Worm (Caenorhabditis elegans) whole organism, young adult: ENCODE data around the gene F59G1.8.

Experiments
- D2030.7 ChIP-seq: fragments of 200-800 bp; sonication (Bioruptor generic); IDR thresholded peaks from 2 replicates; pipeline ENCODE4 v1.3.6; 2022; ENCODE audit warnings: missing genetic modification reagents, missing genetic modification characterization, missing compliant biosample characterization
- F57A8.1 ChIP-seq: fragments of 200-800 bp; sonication (Bioruptor generic); optimal IDR thresholded peaks from 2 replicates; lab custom pipeline; 2018; ENCODE audit warnings: mild to moderate bottlenecking, missing genetic modification characterization, moderate library complexity, missing compliant biosample characterization
- K11D2.4 ChIP-seq: fragments of 200-800 bp; sonication (Bioruptor generic); IDR thresholded peaks from 2 replicates; pipeline ENCODE4 v1.3.6; 2022; ENCODE audit warnings: missing genetic modification reagents, missing genetic modification characterization, missing compliant biosample characterization
- T07F8.4 ChIP-seq: sonication (generic microtip); optimal IDR thresholded peaks from 2 replicates; lab custom pipeline; 2016; ENCODE audit warnings: mild to moderate bottlenecking, missing genetic modification characterization, moderate library complexity, missing compliant biosample characterization
- attf-6 ChIP-seq: fragments of 200-800 bp; sonication (Bioruptor generic); IDR thresholded peaks from 2 replicates; pipeline ENCODE4 v1.3.6; 2022; ENCODE audit warnings: missing genetic modification reagents, missing genetic modification characterization, missing compliant biosample characterization
- dox-1 ChIP-seq: fragments of 200-800 bp; sonication (Bioruptor generic); IDR thresholded peaks from 2 replicates; pipeline ENCODE4 v1.3.6; 2022; ENCODE audit warnings: missing genetic modification reagents, missing genetic modification characterization, missing compliant biosample characterization
- nhr-179 ChIP-seq: sonication (generic microtip); optimal IDR thresholded peaks from 2 replicates; lab custom pipeline; 2016; ENCODE audit warnings: mild to moderate bottlenecking, missing genetic modification characterization, missing compliant biosample characterization
- pha-4 ChIP-seq: fragments of 150-350 bp; sonication (generic microtip); optimal IDR thresholded peaks from 2 replicates; lab custom pipeline; 2014; ENCODE audit warnings: missing biosample characterization, missing genetic modification reagents, missing genetic modification characterization
- ztf-28 ChIP-seq: fragments of 200-800 bp; sonication (Bioruptor generic); IDR thresholded peaks from 2 replicates; pipeline ENCODE4 v1.3.6; 2022; ENCODE audit warnings: missing genetic modification reagents, missing genetic modification characterization, missing compliant biosample characterization

DNA sequence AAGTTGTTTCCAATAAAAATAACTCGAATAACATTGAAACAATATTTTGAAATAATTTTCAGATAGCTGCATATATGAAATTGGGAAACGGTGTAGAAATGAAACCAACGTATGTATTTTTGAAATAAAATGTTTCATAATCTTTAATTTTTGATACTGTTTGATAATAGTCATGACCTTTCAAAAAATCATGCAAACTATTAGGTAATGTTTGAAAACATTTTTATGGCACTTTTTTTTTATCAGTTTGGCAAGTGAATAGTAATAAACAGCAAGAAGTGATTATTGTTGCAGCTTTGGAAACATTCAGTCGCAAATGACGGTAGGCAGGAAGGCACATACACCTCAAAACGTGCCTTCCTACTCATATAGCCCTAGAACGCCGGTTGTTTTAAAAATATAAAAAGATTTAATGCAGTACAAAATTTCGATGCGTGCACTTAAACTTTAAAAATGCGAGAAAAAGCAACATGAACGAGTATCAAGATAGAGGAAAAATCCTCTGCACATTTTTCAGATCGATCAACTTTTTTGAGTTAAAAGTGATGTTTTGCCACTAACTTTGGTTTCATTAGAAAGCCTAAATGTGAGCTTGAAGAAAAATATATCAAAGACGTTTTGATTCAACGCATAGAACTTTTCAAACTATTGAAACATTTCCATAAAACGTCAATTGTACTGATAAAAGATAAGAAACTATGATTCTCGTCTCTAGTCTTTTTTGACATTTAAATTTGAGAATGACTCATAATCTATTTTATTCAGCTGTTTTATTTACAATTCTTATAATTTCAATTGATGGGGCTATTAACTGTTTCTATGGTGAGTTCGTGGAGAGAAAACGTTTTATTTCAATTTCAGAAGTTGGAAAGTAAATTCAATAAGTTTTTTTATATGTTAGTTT lies 40.7 kb upstream of the F59G1.8 start, which contains the start of gene F55C12.19:
- TF ChIP-seq K11D2.4, result no peak
- no peak for TF ChIP-seq pha-4 (tag; lab: Kevin White, UChicago)
- no peak for TF ChIP-seq T07F8.4
- TF ChIP-seq attf-6 (GFP tag; lab: Robert Waterston, UW), result no peak
- no peak for TF ChIP-seq D2030.7 (GFP tag; lab: Robert Waterston, UW)
- TF ChIP-seq nhr-179, result no peak
- no peak for TF ChIP-seq ztf-28 (GFP tag; lab: Robert Waterston, UW)
- no peak for TF ChIP-seq F57A8.1 (GFP tag; lab: Kevin White, UChicago)
- TF ChIP-seq dox-1, result no peak
